Fruit fly (Drosophila melanogaster): ENCODE measurements around the gene rdgC.
A peak's percentile ranks its signal among the peaks of the same experiment; 100 is the strongest.

The rdgC gene

DNA sequence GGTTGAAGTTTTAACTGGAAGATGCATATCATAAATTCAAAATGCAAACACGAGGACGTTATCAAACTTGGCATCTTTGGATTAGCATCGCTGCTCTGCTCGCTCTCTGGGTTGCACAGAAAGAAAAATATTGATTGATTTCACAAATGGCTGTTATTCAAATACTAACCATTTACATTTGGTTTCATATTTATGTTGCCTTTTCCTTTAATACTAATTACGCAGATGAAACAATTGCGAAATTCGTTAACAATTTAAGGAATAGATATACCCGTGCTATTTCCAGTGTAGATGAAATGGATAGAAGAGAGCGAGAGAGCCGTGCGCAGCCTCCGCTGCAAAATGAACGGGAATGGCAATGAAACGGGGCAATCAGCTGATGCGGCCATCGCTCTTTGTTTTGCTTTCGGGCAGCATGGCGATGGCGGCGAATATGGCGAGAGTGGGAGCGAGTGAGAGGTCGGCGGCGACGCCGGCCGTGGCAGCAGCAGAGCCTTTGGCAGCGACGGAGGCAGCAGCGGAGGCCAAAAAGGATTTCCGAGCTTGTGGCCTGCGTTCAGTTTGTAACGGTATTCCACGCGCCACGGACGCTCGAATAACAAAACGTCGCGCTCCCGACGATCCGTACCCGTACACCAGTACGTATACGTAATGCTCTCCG lies at the start of gene rdgC (continued):
- peak; percentile 96 for TF ChIP-seq Ptx1 (GFP tag; IDR thresholded peaks at IDR 0.05)
- TF ChIP-seq CG17359 (tag; optimal IDR thresholded peaks at IDR 0.05): peak; percentile 98
- TF ChIP-seq CG9609 (GFP tag; optimal IDR thresholded peaks at IDR 0.05): peak; percentile 96
- peak; percentile 86 for TF ChIP-seq exex (tag; optimal IDR thresholded peaks at IDR 0.05)
- TF ChIP-seq org-1 (GFP tag; optimal IDR thresholded peaks at IDR 0.05): peak; percentile 95
- TF ChIP-seq Sox100B (GFP tag; optimal IDR thresholded peaks at IDR 0.05): peak; percentile 94
- TF ChIP-seq CG18764 (GFP tag; optimal IDR thresholded peaks at IDR 0.05): peak; percentile 95
- TF ChIP-seq NC2α (GFP tag; optimal IDR thresholded peaks at IDR 0.05): peak; percentile 87
- peak; percentile 95 for TF ChIP-seq salm (tag; optimal IDR thresholded peaks at IDR 0.05)
- TF ChIP-seq sob (GFP tag; IDR thresholded peaks at IDR 0.05): peak; percentile 97
- TF ChIP-seq Atf-2 (GFP tag; optimal IDR thresholded peaks at IDR 0.05): peak; percentile 91
- TF ChIP-seq klu (GFP tag; IDR thresholded peaks at IDR 0.05): peak; percentile 89
- TF ChIP-seq CG8924 (tag; optimal IDR thresholded peaks at IDR 0.05): peak; percentile 96
- TF ChIP-seq CG4282 (GFP tag; optimal IDR thresholded peaks at IDR 0.05): peak; percentile 82
- TF ChIP-seq CG6654 (GFP tag; optimal IDR thresholded peaks at IDR 0.05): peak; percentile 75
- TF ChIP-seq sug (tag; optimal IDR thresholded peaks at IDR 0.05): peak; percentile 76
- TF ChIP-seq Side (GFP tag; optimal IDR thresholded peaks at IDR 0.05): peak; percentile 95
- no peak for TF ChIP-seq CG34224 (GFP tag; IDR thresholded peaks at IDR 0.05; ENCODE audit: partially characterized antibody)
- peak; percentile 95 for TF ChIP-seq CG14050 (GFP tag; IDR thresholded peaks at IDR 0.05)
- TF ChIP-seq Dbx (GFP tag; IDR thresholded peaks at IDR 0.05): peak; percentile 98
- TF ChIP-seq bowl (GFP tag; IDR thresholded peaks at IDR 0.05): peak; percentile 91
- TF ChIP-seq danr (GFP tag; IDR thresholded peaks at IDR 0.05): peak; percentile 88
- TF ChIP-seq jing (GFP tag; optimal IDR thresholded peaks at IDR 0.05): peak; percentile 93
- TF ChIP-seq CG12769 (tag; optimal IDR thresholded peaks at IDR 0.05): peak; percentile 99
- peak; percentile 92 for TF ChIP-seq CG9215 (GFP tag; IDR thresholded peaks at IDR 0.05)
- peak; percentile 96 for TF ChIP-seq pum (GFP tag; optimal IDR thresholded peaks at IDR 0.05)
- peak; percentile 83 for TF ChIP-seq Fer2 (tag; optimal IDR thresholded peaks at IDR 0.05)
- TF ChIP-seq Eip74EF (GFP tag; optimal IDR thresholded peaks at IDR 0.05): peak in 1 of 2 experiments; percentile 96
- TF ChIP-seq CG7372 (GFP tag; IDR thresholded peaks at IDR 0.05): peak; percentile 95
- peak; percentile 91 for TF ChIP-seq CG6683 (GFP tag; optimal IDR thresholded peaks at IDR 0.05)
- TF ChIP-seq Ets65A (GFP tag): peak; percentile 99
- peak; percentile 80 for TF ChIP-seq CG4360 (GFP tag; IDR thresholded peaks at IDR 0.05)
- TF ChIP-seq Xrp1 (GFP tag; IDR thresholded peaks at IDR 0.05): peak; percentile 97
- peak; percentile 83 for TF ChIP-seq CG10274 (GFP tag; optimal IDR thresholded peaks at IDR 0.05)
- TF ChIP-seq ftz-f1 (GFP tag; optimal IDR thresholded peaks at IDR 0.05): peak; percentile 77
- TF ChIP-seq ase (GFP tag; IDR thresholded peaks at IDR 0.05): peak; percentile 96
- peak; percentile 95 for TF ChIP-seq Six4 (GFP tag; optimal IDR thresholded peaks at IDR 0.05)
- peak; percentile 95 for TF ChIP-seq cwo (GFP tag; optimal IDR thresholded peaks at IDR 0.05)

DNA sequence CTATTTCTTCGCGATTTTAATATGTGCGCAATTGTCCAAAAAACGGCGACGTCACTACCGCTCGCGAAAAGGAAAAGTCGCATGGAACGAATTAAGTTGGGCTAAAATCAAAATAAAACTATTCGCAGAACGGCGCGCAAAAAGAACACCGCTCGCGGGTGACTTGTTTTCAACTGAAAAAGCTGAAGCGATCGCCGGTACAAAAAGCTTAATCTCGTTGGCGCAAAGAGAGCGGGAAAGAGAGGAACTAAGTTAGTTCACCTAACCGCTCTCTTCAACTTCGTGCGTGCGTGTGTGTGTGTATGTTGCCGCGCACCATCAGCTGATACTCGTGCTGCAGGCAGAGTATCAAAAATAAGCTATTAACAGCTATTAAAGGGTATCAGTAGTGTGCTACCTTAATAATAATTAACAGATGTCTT lies 49.7 kb upstream of the rdgC start, which contains the start of gene CG42674:
Gene CG42674 (minus strand): TSS at position 180 of the 422 bp plus-strand sequence.
- TF ChIP-seq CG7271 (tag; optimal IDR thresholded peaks at IDR 0.05) (no peak), CG8478 (optimal IDR thresholded peaks at IDR 0.05) (no peak), CG34376 (GFP tag; optimal IDR thresholded peaks at IDR 0.05) (peak; percentile 54), CG3281 (GFP tag; optimal IDR thresholded peaks at IDR 0.05) (peak; percentile 23), CG16779 (GFP tag; IDR thresholded peaks at IDR 0.05) (no peak), Ravus (GFP tag; IDR thresholded peaks at IDR 0.05) (no peak), CG10267 (tag; optimal IDR thresholded peaks at IDR 0.05) (no peak), CG16863 (GFP tag; optimal IDR thresholded peaks at IDR 0.05) (no peak), fd64A (GFP tag; optimal IDR thresholded peaks at IDR 0.05) (no peak), chinmo (GFP tag; IDR thresholded peaks at IDR 0.05; ENCODE audit: partially characterized antibody) (peak; percentile 60; the same call in 1 of the 4 replicates), Lpt (GFP tag; optimal IDR thresholded peaks at IDR 0.05) (no peak), CG6689 (GFP tag; IDR thresholded peaks at IDR 0.05) (no peak), Med (GFP tag) (peak; percentile 60), crp (GFP tag; optimal IDR thresholded peaks at IDR 0.05) (peak in 1 of 2 experiments; percentile 65), Stat92E (GFP tag; optimal IDR thresholded peaks at IDR 0.05) (no peak)

Measured in whole organism, embryonic.